Fruit fly (Drosophila melanogaster) whole organism, wandering third instar larva: ENCODE measurements around the gene CG16710.

Source experiments
- CG9705 ChIP-seq: fragments of 200-800 bp; sonication (Bioruptor generic); optimal IDR thresholded peaks from 2 replicates; lab custom pipeline; 2018; ENCODE audit warnings: missing biosample characterization, mild to moderate bottlenecking, missing genetic modification characterization
- Hnf4 ChIP-seq: fragments of 200-800 bp; sonication (Bioruptor generic); optimal IDR thresholded peaks from 2 replicates; lab custom pipeline; 2016; ENCODE audit warnings: missing biosample characterization, mild to moderate bottlenecking, missing genetic modification characterization
- Hr78 ChIP-seq: fragments of >200 bp; optimal IDR thresholded peaks from 2 replicates; lab custom pipeline; 2017; ENCODE audit warnings: missing biosample characterization, missing genetic modification characterization
- Mio ChIP-seq: sonication (Bioruptor generic); optimal IDR thresholded peaks from 2 replicates; lab custom pipeline; 2016; ENCODE audit warnings: missing biosample characterization, missing genetic modification characterization
- Rel ChIP-seq, 2 experiments: fragments of 200-800 bp; sonication (Bioruptor generic) in 1 of 2; optimal IDR thresholded peaks; 2 replicates in 1 of 2; 3 replicates in 1 of 2; lab custom pipeline; 2016 to 2019; ENCODE audit warnings: mild to moderate bottlenecking in 2 of 2, missing biosample characterization in 2 of 2, missing genetic modification characterization in 2 of 2, moderate library complexity in 1 of 2
- fru ChIP-seq: fragments of 200-800 bp; sonication (Bioruptor generic); optimal IDR thresholded peaks from 3 replicates; lab custom pipeline; 2016; ENCODE audit warnings: missing biosample characterization, mild to moderate bottlenecking, missing genetic modification characterization
- h ChIP-seq: fragments of 200-800 bp; sonication (Bioruptor generic); optimal IDR thresholded peaks from 3 replicates; lab custom pipeline; 2016; ENCODE audit warnings: missing biosample characterization, mild to moderate bottlenecking, missing genetic modification characterization
- lola ChIP-seq: fragments of >200 bp; optimal IDR thresholded peaks from 2 replicates; lab custom pipeline; 2017; ENCODE audit warnings: missing biosample characterization, missing genetic modification characterization
- psq ChIP-seq: fragments of 200-800 bp; sonication (Bioruptor generic); optimal IDR thresholded peaks from 3 replicates; lab custom pipeline; 2017; ENCODE audit warnings: missing biosample characterization, mild to moderate bottlenecking, missing genetic modification characterization, moderate library complexity
- tai ChIP-seq: sonication (Bioruptor generic); optimal IDR thresholded peaks from 2 replicates; lab custom pipeline; 2016; ENCODE audit warnings: missing biosample characterization, missing genetic modification characterization

dm6 chr3R:23666672-23667211 lies 15.6 kb upstream of the CG16710 start:
- no peak for TF ChIP-seq Mio (GFP tag; lab: Kevin White, UChicago)
- TF ChIP-seq Hnf4 (GFP tag; lab: Kevin White, UChicago), result no peak
- TF ChIP-seq tai (GFP tag; lab: Kevin White, UChicago), result no peak
- no peak for TF ChIP-seq h (GFP tag; lab: Kevin White, UChicago)
- no peak for TF ChIP-seq Hr78 (GFP tag; lab: Kevin White, UChicago)
- TF ChIP-seq fru, result no peak
- no peak for TF ChIP-seq Rel (GFP tag; optimal IDR thresholded peaks at IDR 0.05; lab: Kevin White, UChicago)
- TF ChIP-seq Rel (tag; optimal IDR thresholded peaks at IDR 0.05; lab: Kevin White, UChicago), result no peak
- no peak for TF ChIP-seq psq (GFP tag; lab: Kevin White, UChicago)
- no peak for TF ChIP-seq lola
- TF ChIP-seq CG9705 (GFP tag; lab: Kevin White, UChicago), result no peak
